Worm (Caenorhabditis elegans): ENCODE results near the gene fbxc-30.

The fbxc-30 gene

ce11 chrII:875739-876138, 41.7 kb upstream of the fbxc-30 start:
- TF ChIP-seq zfh-2 (GFP tag; conservative IDR thresholded peaks at IDR 0.05) (peak; percentile 51; the same call in 1 of the 2 replicates), egrh-3 (GFP tag; IDR thresholded peaks at IDR 0.05) (peak; percentile 24; the same call in 1 of the 2 replicates), attf-5 (GFP tag; optimal IDR thresholded peaks at IDR 0.05) (no peak), ceh-91 (GFP tag; IDR thresholded peaks at IDR 0.05) (no peak)

DNA sequence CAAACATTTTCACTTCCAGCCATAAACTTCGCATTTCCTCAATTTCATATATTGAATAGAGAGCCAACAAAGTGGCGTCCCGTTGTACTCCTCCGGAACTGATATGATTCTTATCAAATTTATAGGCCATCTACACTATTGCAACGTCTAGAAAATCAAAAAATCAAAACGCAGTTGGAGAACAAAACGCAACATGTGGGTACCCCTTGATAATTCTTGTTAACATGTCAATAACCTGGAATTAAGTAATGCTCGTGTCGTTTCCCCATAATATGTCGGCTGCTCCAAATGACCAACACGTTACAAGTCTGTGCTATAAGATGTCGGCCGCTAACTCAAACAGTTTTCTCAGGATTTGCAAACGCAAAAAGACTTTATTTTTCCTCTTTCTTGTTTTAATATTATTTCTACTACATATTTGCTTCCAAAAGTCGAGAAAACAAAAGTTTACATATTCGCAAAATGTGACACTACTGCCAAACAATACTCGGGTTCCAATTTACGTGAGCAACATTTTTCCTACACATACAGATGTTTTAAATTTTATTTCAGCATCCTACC, 36.7 kb upstream of the fbxc-30 start:
- TF ChIP-seq zfh-2 (GFP tag; conservative IDR thresholded peaks at IDR 0.05) = no peak
- TF ChIP-seq dox-1 (GFP tag; IDR thresholded peaks at IDR 0.05) = 0 out of 2 replicates have a peak, but pooled peaks have one; percentile 23
- no peak for TF ChIP-seq sptf-2 (GFP tag; optimal IDR thresholded peaks at IDR 0.05)
- TF ChIP-seq F22D6.2 (tag; optimal IDR thresholded peaks at IDR 0.05) = no peak
- no peak for TF ChIP-seq pbrm-1 (GFP tag; IDR thresholded peaks at IDR 0.05)
- TF ChIP-seq F57A8.1 (GFP tag; optimal IDR thresholded peaks at IDR 0.05) = no peak
- no peak for TF ChIP-seq sea-2 (GFP tag; IDR thresholded peaks at IDR 0.05)
- TF ChIP-seq pha-4 (tag; optimal IDR thresholded peaks at IDR 0.05) = no peak
- TF ChIP-seq somi-1 (GFP tag; optimal IDR thresholded peaks at IDR 0.05) = no peak
- no peak for TF ChIP-seq aptf-2 (GFP tag; conservative IDR thresholded peaks at IDR 0.05)
- no peak for TF ChIP-seq dpff-1 (tag; optimal IDR thresholded peaks at IDR 0.05)
- no peak for TF ChIP-seq unc-130 (GFP tag; optimal IDR thresholded peaks at IDR 0.05)
- no peak for TF ChIP-seq snpc-4 (GFP tag; optimal IDR thresholded peaks at IDR 0.05)
- peak in 3 of 4 experiments; percentile 39 to 90 (median 65) for TF ChIP-seq snpc-4 (tag; optimal IDR thresholded peaks at IDR 0.05)
- TF ChIP-seq xnd-1 (tag; optimal IDR thresholded peaks at IDR 0.05) = no peak
- peak; percentile 79 for TF ChIP-seq nhr-80 (tag; optimal IDR thresholded peaks at IDR 0.05)
- TF ChIP-seq nhr-120 (GFP tag; IDR thresholded peaks at IDR 0.05) = no peak
- no peak for TF ChIP-seq F39B2.1 (GFP tag; IDR thresholded peaks at IDR 0.05)
- no peak for TF ChIP-seq F23B12.7 (tag; optimal IDR thresholded peaks at IDR 0.05; ENCODE audit: insufficient read depth)
- TF ChIP-seq tlf-1 (GFP tag; optimal IDR thresholded peaks at IDR 0.05) = no peak
- TF ChIP-seq fkh-3 (tag; optimal IDR thresholded peaks at IDR 0.05) = no peak
- TF ChIP-seq Y56A3A.18 (GFP tag; IDR thresholded peaks at IDR 0.05) = no peak
- TF ChIP-seq C06A6.2 (GFP tag; conservative IDR thresholded peaks at IDR 0.05) = no peak

DNA sequence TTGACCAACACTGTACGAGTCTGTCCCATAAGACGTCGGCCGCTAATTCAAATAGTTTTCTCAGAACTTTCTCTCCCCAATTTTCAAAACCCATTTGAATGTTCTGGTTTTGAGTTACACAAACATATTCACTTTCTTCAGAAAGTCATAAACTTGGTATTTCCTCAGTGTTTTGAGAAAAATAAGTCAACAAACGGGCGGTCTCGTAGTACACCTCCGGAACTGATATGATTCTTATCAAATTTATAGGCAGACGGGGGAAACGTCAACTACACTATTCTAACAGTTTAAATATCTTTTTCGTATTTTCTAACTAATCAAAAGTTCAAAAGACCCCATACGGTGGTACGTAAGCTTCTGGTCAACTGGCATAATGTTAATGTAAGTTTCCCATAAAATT, 33.2 kb upstream of the fbxc-30 start:
- peak; percentile 28 for TF ChIP-seq nhr-80 (tag; optimal IDR thresholded peaks at IDR 0.05)
- no peak for TF ChIP-seq somi-1 (GFP tag; optimal IDR thresholded peaks at IDR 0.05)
- TF ChIP-seq zfh-2 (GFP tag; conservative IDR thresholded peaks at IDR 0.05) = no peak
- no peak for TF ChIP-seq D2030.7 (GFP tag; IDR thresholded peaks at IDR 0.05)
- no peak for TF ChIP-seq snpc-4 (GFP tag; optimal IDR thresholded peaks at IDR 0.05)
- TF ChIP-seq snpc-4 (tag; optimal IDR thresholded peaks at IDR 0.05) = peak in 1 of 4 experiments; percentile 54
- TF ChIP-seq Y95B8A.8 (GFP tag; IDR thresholded peaks at IDR 0.05) = no peak

- TF ChIP-seq nhr-80 (tag; optimal IDR thresholded peaks at IDR 0.05) (peak; percentile 70), F10E7.11 (tag; optimal IDR thresholded peaks at IDR 0.05) (no peak)
Measured at ce11 chrII:888024-888423, 29.4 kb upstream of the fbxc-30 start, which contains the start of gene T07D3.4. Gene T07D3.4, plus strand, starts transcription at chrII:888309.

DNA sequence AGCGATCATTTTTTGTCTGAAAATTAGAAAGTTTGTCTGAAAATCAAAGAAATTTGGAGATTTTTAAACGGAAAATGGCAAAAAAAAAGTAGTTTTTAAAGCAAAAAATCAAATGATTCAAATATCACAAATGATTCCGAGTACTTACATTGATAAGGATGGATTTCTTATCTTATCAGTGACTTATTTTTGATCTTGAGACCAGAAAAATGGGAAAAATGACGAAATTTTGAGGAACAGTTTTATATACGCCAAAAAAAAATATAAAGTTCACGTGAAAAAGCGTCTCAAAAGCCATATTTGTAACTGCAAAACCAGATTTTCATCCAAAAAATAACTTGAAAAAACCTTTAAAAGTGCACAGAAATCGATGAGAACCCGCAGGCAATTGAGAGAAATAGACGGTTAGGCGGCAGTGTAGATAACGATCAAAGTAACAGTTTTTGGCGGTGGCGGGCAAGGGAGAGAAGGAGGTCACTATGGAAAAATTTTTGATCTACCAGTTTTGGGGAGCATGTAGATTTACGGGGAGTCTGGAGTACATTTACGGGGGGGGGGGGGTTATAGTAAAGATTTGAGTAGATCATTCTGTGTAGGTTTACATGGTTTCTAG, 16.6 kb upstream of the fbxc-30 start, which contains the start of gene T07D3.9:
TSS of gene T07D3.9 (minus strand) at position 194 of the 613 bp plus-strand sequence.
- TF ChIP-seq lsl-1 (GFP tag; optimal IDR thresholded peaks at IDR 0.05) = no peak
- no peak for TF ChIP-seq F23B12.7 (tag; optimal IDR thresholded peaks at IDR 0.05; ENCODE audit: insufficient read depth)
- peak; percentile 51 for TF ChIP-seq efl-1 (GFP tag; optimal IDR thresholded peaks at IDR 0.05)
- TF ChIP-seq F52B5.7 (tag; optimal IDR thresholded peaks at IDR 0.05) = no peak
- TF ChIP-seq Y53G8AR.9 (GFP tag; conservative IDR thresholded peaks at IDR 0.05) = no peak
- TF ChIP-seq tbx-9 (tag; optimal IDR thresholded peaks at IDR 0.05; ENCODE audit: borderline replicate concordance) = no peak
- TF ChIP-seq ceh-100 (GFP tag; IDR thresholded peaks at IDR 0.05) = no peak
- TF ChIP-seq nhr-80 (tag; optimal IDR thresholded peaks at IDR 0.05) = peak; percentile 55
- TF ChIP-seq snpc-4 (GFP tag; optimal IDR thresholded peaks at IDR 0.05) = no peak
- TF ChIP-seq snpc-4 (tag; optimal IDR thresholded peaks at IDR 0.05) = no peak
- TF ChIP-seq bed-2 (GFP tag; IDR thresholded peaks at IDR 0.05) = no peak
- no peak for TF ChIP-seq chd-7 (tag; optimal IDR thresholded peaks at IDR 0.05)
- TF ChIP-seq nhr-90 (tag; optimal IDR thresholded peaks at IDR 0.05) = no peak
- peak; percentile 59; the same call in 1 of the 2 replicates for TF ChIP-seq madf-6 (GFP tag; IDR thresholded peaks at IDR 0.05)
- no peak for TF ChIP-seq sea-2 (GFP tag; IDR thresholded peaks at IDR 0.05)
- TF ChIP-seq hmg-1.2 (GFP tag; IDR thresholded peaks at IDR 0.05) = peak; percentile 55; the same call in 1 of the 2 replicates
